Fruit fly (Drosophila melanogaster) whole organism, prepupa: ENCODE data around the gene Prm.

Experiments used
- Blimp-1 ChIP-seq: fragments of 200-800 bp; sonication (Bioruptor generic); optimal IDR thresholded peaks from 3 replicates; lab custom pipeline; 2017; ENCODE audit warnings: missing biosample characterization, missing genetic modification characterization, mild to moderate bottlenecking, moderate library complexity, missing genetic modification reagents
- CG10631 ChIP-seq: fragments of 200-800 bp; sonication (Bioruptor generic); optimal IDR thresholded peaks from 2 replicates; lab custom pipeline; 2016; ENCODE audit warnings: missing biosample characterization, missing genetic modification characterization
- CG10669 ChIP-seq: fragments of 200-800 bp; sonication (Bioruptor generic); optimal IDR thresholded peaks from 3 replicates; lab custom pipeline; 2018; ENCODE audit warnings: missing biosample characterization, mild to moderate bottlenecking, missing genetic modification characterization, moderate library complexity
- CG11294 ChIP-seq: fragments of 200-800 bp; sonication (Bioruptor generic); IDR thresholded peaks from 2 replicates; pipeline ENCODE4 v1.3.6; 2022; ENCODE audit warnings: missing biosample characterization, missing genetic modification characterization
- CG11762 ChIP-seq: fragments of 200-800 bp; sonication (Bioruptor generic); optimal IDR thresholded peaks from 3 replicates; lab custom pipeline; 2016; ENCODE audit warnings: missing biosample characterization, missing genetic modification characterization; ENCODE audit not compliant: insufficient read depth
- CG15336 ChIP-seq: fragments of 200-800 bp; sonication (Bioruptor generic); IDR thresholded peaks from 2 replicates; pipeline ENCODE4 v1.3.6; 2022; ENCODE audit warnings: missing biosample characterization, missing genetic modification characterization
- CG16779 ChIP-seq: fragments of 200-800 bp; sonication (Bioruptor generic); optimal IDR thresholded peaks from 3 replicates; lab custom pipeline; 2017; ENCODE audit warnings: missing biosample characterization, mild to moderate bottlenecking, missing genetic modification characterization
- CG32006 ChIP-seq: fragments of 200-800 bp; sonication (Bioruptor generic); optimal IDR thresholded peaks from 3 replicates; lab custom pipeline; 2017; ENCODE audit warnings: missing biosample characterization, mild to moderate bottlenecking, missing genetic modification characterization
- CG34406 ChIP-seq: fragments of 200-800 bp; sonication (Bioruptor generic); optimal IDR thresholded peaks from 3 replicates; lab custom pipeline; 2016; ENCODE audit warnings: missing biosample characterization, missing genetic modification characterization
- CG3919 ChIP-seq: fragments of 200-800 bp; sonication (Bioruptor generic); optimal IDR thresholded peaks from 3 replicates; lab custom pipeline; 2016; ENCODE audit warnings: missing biosample characterization, missing genetic modification characterization
- CG6163 ChIP-seq: fragments of 200-800 bp; sonication (Bioruptor generic); IDR thresholded peaks from 3 replicates; pipeline ENCODE4 v1.3.6; 2022; ENCODE audit warnings: missing biosample characterization, missing genetic modification characterization
- CG6276 ChIP-seq: fragments of 200-800 bp; sonication (Bioruptor generic); optimal IDR thresholded peaks from 2 replicates; lab custom pipeline; 2017; ENCODE audit warnings: missing biosample characterization, mild to moderate bottlenecking, missing genetic modification characterization
- CG6808 ChIP-seq: fragments of 200-800 bp; sonication (Bioruptor generic); optimal IDR thresholded peaks from 3 replicates; lab custom pipeline; 2017; ENCODE audit warnings: missing biosample characterization, missing genetic modification characterization, mild to moderate bottlenecking, moderate library complexity, missing genetic modification reagents
- CG8632 ChIP-seq: fragments of 200-800 bp; sonication (Bioruptor generic); optimal IDR thresholded peaks from 3 replicates; lab custom pipeline; 2016; ENCODE audit warnings: missing biosample characterization, missing genetic modification characterization
- Eip75B ChIP-seq: fragments of 200-800 bp; sonication (Bioruptor generic); optimal IDR thresholded peaks from 3 replicates; lab custom pipeline; 2016; ENCODE audit warnings: missing biosample characterization, missing genetic modification characterization
- Eip78C ChIP-seq: fragments of 200-800 bp; sonication (Bioruptor generic); peaks from one replicate; lab custom pipeline; 2016; ENCODE audit warnings: missing biosample characterization, missing genetic modification characterization
- Eip93F ChIP-seq: fragments of 200-800 bp; sonication (Bioruptor generic); optimal IDR thresholded peaks from 2 replicates; lab custom pipeline; 2016; ENCODE audit warnings: missing biosample characterization, mild to moderate bottlenecking, missing genetic modification characterization
- Ets21C ChIP-seq: fragments of 200-800 bp; sonication (Bioruptor generic); optimal IDR thresholded peaks from 3 replicates; lab custom pipeline; 2016; ENCODE audit warnings: missing biosample characterization, missing genetic modification characterization
- Ets96B ChIP-seq: fragments of 200-800 bp; optimal IDR thresholded peaks from 2 replicates; lab custom pipeline; 2019; ENCODE audit warnings: missing biosample characterization, mild to moderate bottlenecking, missing genetic modification characterization, moderate library complexity
- Gug ChIP-seq: fragments of 200-800 bp; sonication (Bioruptor generic); IDR thresholded peaks from 2 replicates; pipeline ENCODE4 v1.3.6; 2022; ENCODE audit warnings: missing biosample characterization, missing genetic modification characterization
- Hr39 ChIP-seq: fragments of 200-800 bp; sonication (Bioruptor generic); optimal IDR thresholded peaks from 2 replicates; lab custom pipeline; 2016; ENCODE audit warnings: missing biosample characterization, missing genetic modification characterization
- Met ChIP-seq: fragments of 200-800 bp; sonication (Bioruptor generic); optimal IDR thresholded peaks from 3 replicates; lab custom pipeline; 2016; ENCODE audit warnings: missing biosample characterization, missing genetic modification characterization
- OdsH ChIP-seq: fragments of 200-800 bp; sonication (Bioruptor generic); optimal IDR thresholded peaks from 3 replicates; lab custom pipeline; 2016; ENCODE audit warnings: missing biosample characterization, missing genetic modification characterization
- Sox102F ChIP-seq: fragments of 200-800 bp; sonication (Bioruptor generic); optimal IDR thresholded peaks from 2 replicates; lab custom pipeline; 2016; ENCODE audit warnings: missing biosample characterization, mild to moderate bottlenecking, missing genetic modification characterization
- Sox15 ChIP-seq: fragments of 200-800 bp; sonication (Bioruptor generic); optimal IDR thresholded peaks from 3 replicates; lab custom pipeline; 2016; ENCODE audit warnings: missing biosample characterization, missing genetic modification characterization
- achi ChIP-seq: fragments of 200-800 bp; sonication (Bioruptor generic); optimal IDR thresholded peaks from 3 replicates; lab custom pipeline; 2016; ENCODE audit warnings: missing biosample characterization, missing genetic modification characterization
- acj6 ChIP-seq: fragments of 200-800 bp; sonication (Bioruptor generic); optimal IDR thresholded peaks from 3 replicates; lab custom pipeline; 2016; ENCODE audit warnings: missing biosample characterization, missing genetic modification characterization
- dac ChIP-seq: fragments of 200-800 bp; sonication (Bioruptor generic); optimal IDR thresholded peaks from 2 replicates; lab custom pipeline; 2017; ENCODE audit warnings: missing biosample characterization, mild to moderate bottlenecking, missing genetic modification characterization
- esn ChIP-seq: fragments of 200-800 bp; sonication (Bioruptor generic); optimal IDR thresholded peaks from 2 replicates; lab custom pipeline; 2016; ENCODE audit warnings: missing biosample characterization, mild to moderate bottlenecking, missing genetic modification characterization, moderate library complexity
- fd59A ChIP-seq: fragments of 200-800 bp; sonication (Bioruptor generic); optimal IDR thresholded peaks from 2 replicates; lab custom pipeline; 2017; ENCODE audit warnings: missing biosample characterization, mild to moderate bottlenecking, missing genetic modification characterization, missing genetic modification reagents
- fd85E ChIP-seq: fragments of 200-800 bp; sonication (Bioruptor generic); optimal IDR thresholded peaks from 3 replicates; lab custom pipeline; 2016; ENCODE audit warnings: missing biosample characterization, missing genetic modification characterization
- fkh ChIP-seq: fragments of 200-800 bp; sonication (Bioruptor generic); optimal IDR thresholded peaks from 3 replicates; lab custom pipeline; 2017; ENCODE audit warnings: missing biosample characterization, mild to moderate bottlenecking, missing genetic modification characterization, moderate library complexity
- net ChIP-seq: fragments of 200-800 bp; sonication (Bioruptor generic); optimal IDR thresholded peaks from 3 replicates; lab custom pipeline; 2016; ENCODE audit warnings: missing biosample characterization, missing genetic modification characterization
- pdm3 ChIP-seq: fragments of 200-800 bp; sonication (Bioruptor generic); optimal IDR thresholded peaks from 3 replicates; lab custom pipeline; 2016; ENCODE audit warnings: missing biosample characterization, missing genetic modification characterization
- salr ChIP-seq, 2 experiments: fragments of 200-800 bp; sonication (Bioruptor generic); optimal IDR thresholded peaks; 3 replicates each; lab custom pipeline; 2016 to 2018; ENCODE audit warnings: missing biosample characterization in 2 of 2, missing genetic modification characterization in 2 of 2, mild to moderate bottlenecking in 1 of 2
- spab ChIP-seq: fragments of 200-800 bp; sonication (Bioruptor generic); optimal IDR thresholded peaks from 2 replicates; lab custom pipeline; 2017; ENCODE audit warnings: missing biosample characterization, mild to moderate bottlenecking, missing genetic modification characterization, missing genetic modification reagents
- ss ChIP-seq, 2 experiments: fragments of 200-800 bp; sonication (Bioruptor generic); optimal IDR thresholded peaks; 2 replicates in 1 of 2; 3 replicates in 1 of 2; lab custom pipeline; 2017 to 2018; ENCODE audit warnings: mild to moderate bottlenecking in 2 of 2, missing biosample characterization in 2 of 2, missing genetic modification characterization in 2 of 2, moderate library complexity in 1 of 2
- svp ChIP-seq: fragments of 200-800 bp; sonication (Bioruptor generic); peaks from one replicate; lab custom pipeline; 2016; ENCODE audit warnings: missing biosample characterization, missing genetic modification characterization
- vri ChIP-seq: fragments of 200-800 bp; sonication (Bioruptor generic); optimal IDR thresholded peaks from 3 replicates; lab custom pipeline; 2016; ENCODE audit warnings: missing biosample characterization, mild to moderate bottlenecking, missing genetic modification characterization

The Prm gene

dm6 chr3L:8700643-8701208 lies 44.4 kb downstream of the Prm start (continued):
- peak; percentile 64 for TF ChIP-seq Hr39
- TF ChIP-seq CG6163 (GFP tag; lab: Robert Waterston, UW) = peak; percentile 72; the same call in 2 of the 3 replicates
- peak; percentile 76 for TF ChIP-seq pdm3 (GFP tag; lab: Kevin White, UChicago)
- TF ChIP-seq CG16779 (tag; lab: Kevin White, UChicago) = no peak
- peak; percentile 70 for TF ChIP-seq acj6
- TF ChIP-seq Met = peak; percentile 49
- TF ChIP-seq Sox15 (GFP tag; lab: Kevin White, UChicago) = peak; percentile 52
- TF ChIP-seq Eip75B (GFP tag; lab: Kevin White, UChicago) = peak; percentile 64
- TF ChIP-seq Gug (GFP tag; lab: Robert Waterston, UW) = peak; percentile 65
- TF ChIP-seq Blimp-1 (GFP tag; lab: Kevin White, UChicago) = no peak
- TF ChIP-seq CG3919 (GFP tag; lab: Kevin White, UChicago) = peak; percentile 61
- TF ChIP-seq CG6276 (GFP tag; lab: Kevin White, UChicago) = peak; percentile 60
- TF ChIP-seq CG34406 = peak; percentile 64
- peak; percentile 38 for TF ChIP-seq dac
- TF ChIP-seq fd85E (GFP tag; lab: Kevin White, UChicago) = no peak
- peak; percentile 80 for TF ChIP-seq OdsH
- TF ChIP-seq svp = no peak
- peak in 1 of 2 experiments; percentile 20 for TF ChIP-seq ss (GFP tag; optimal IDR thresholded peaks at IDR 0.05; lab: Kevin White, UChicago)
- TF ChIP-seq, all 60 proteins: peak for 51

- TF ChIP-seq fkh (GFP tag; lab: Kevin White, UChicago) = peak; percentile 92
- TF ChIP-seq Gug (GFP tag; lab: Robert Waterston, UW) = no peak
- peak; percentile 95 for TF ChIP-seq svp
These were observed 45.0 kb downstream of the Prm start for dm6 chr3L:8700054-8700642.

dm6 chr3L:8699612-8700011 lies 45.5 kb downstream of the Prm start:
- TF ChIP-seq vri (GFP tag; lab: Kevin White, UChicago) (peak; percentile 54), CG10669 (no peak), CG34406 (peak; percentile 13), Gug (GFP tag; lab: Robert Waterston, UW) (peak; percentile 41; the same call in 1 of the 2 replicates), CG11294 (GFP tag; lab: Robert Waterston, UW) (no peak), CG16779 (tag; lab: Kevin White, UChicago) (no peak), CG6276 (GFP tag; lab: Kevin White, UChicago) (no peak), CG11762 (GFP tag; lab: Kevin White, UChicago) (no peak), CG6163 (GFP tag; lab: Robert Waterston, UW) (peak; percentile 58; the same call in 1 of the 3 replicates), svp (peak; percentile 92), spab (GFP tag; lab: Kevin White, UChicago) (no peak), CG6808 (GFP tag; lab: Kevin White, UChicago) (no peak), CG32006 (no peak), Ets96B (tag; lab: Kevin White, UChicago) (no peak), fkh (GFP tag; lab: Kevin White, UChicago) (peak; percentile 90), Ets21C (no peak), Blimp-1 (GFP tag; lab: Kevin White, UChicago) (no peak), salr (GFP tag; optimal IDR thresholded peaks at IDR 0.05; lab: Kevin White, UChicago) (no peak), net (no peak), Eip75B (GFP tag; lab: Kevin White, UChicago) (no peak), pdm3 (GFP tag; lab: Kevin White, UChicago) (no peak), fd59A (no peak), CG8632 (GFP tag; lab: Kevin White, UChicago) (no peak), Met (peak; percentile 26), OdsH (peak; percentile 2), CG15336 (GFP tag; lab: Robert Waterston, UW) (no peak), Eip93F (GFP tag; lab: Kevin White, UChicago) (peak; percentile 29), Sox15 (GFP tag; lab: Kevin White, UChicago) (no peak), dac (no peak), Sox102F (no peak), CG10631 (GFP tag; lab: Kevin White, UChicago) (no peak), achi (GFP tag; lab: Kevin White, UChicago) (no peak), esn (GFP tag; lab: Kevin White, UChicago) (no peak), Eip78C (peak; percentile 32)
